Fruit fly (Drosophila melanogaster) whole organism, embryonic: ENCODE measurements around the gene fzy.

ENCODE experiments used
- CG10979 ChIP-seq: fragments of 200-800 bp; sonication (Bioruptor generic); optimal IDR thresholded peaks from 2 replicates; lab custom pipeline; 2018; ENCODE audit warnings: missing biosample characterization, mild to moderate bottlenecking, missing genetic modification characterization, moderate library complexity
- CG11247 ChIP-seq: fragments of 200-800 bp; sonication (Bioruptor generic); IDR thresholded peaks from 2 replicates; pipeline ENCODE4 v1.3.6; 2022; ENCODE audit warnings: missing biosample characterization, missing genetic modification characterization
- CG11504 ChIP-seq: fragments of 200-800 bp; sonication (Bioruptor generic); optimal IDR thresholded peaks from 3 replicates; lab custom pipeline; 2019; ENCODE audit warnings: missing biosample characterization, mild to moderate bottlenecking, missing genetic modification characterization, moderate library complexity
- CG13424 ChIP-seq: fragments of 200-800 bp; sonication (Bioruptor generic); optimal IDR thresholded peaks from 2 replicates; lab custom pipeline; 2019; ENCODE audit warnings: missing biosample characterization, mild to moderate bottlenecking, missing genetic modification characterization, moderate library complexity
- CG14860 ChIP-seq: fragments of 200-800 bp; sonication (Bioruptor generic); IDR thresholded peaks from 3 replicates; pipeline ENCODE4 v1.3.6; 2022; ENCODE audit warnings: missing biosample characterization, missing genetic modification characterization; ENCODE audit not compliant: partially characterized antibody
- CG15696 ChIP-seq: fragments of 200-800 bp; sonication (Bioruptor generic); optimal IDR thresholded peaks from 2 replicates; lab custom pipeline; 2019; ENCODE audit warnings: missing biosample characterization, mild to moderate bottlenecking, missing genetic modification characterization, moderate library complexity
- CG17361 ChIP-seq: fragments of 200-800 bp; sonication (Bioruptor generic); IDR thresholded peaks from 3 replicates; pipeline ENCODE4 v1.3.6; 2022; ENCODE audit warnings: missing biosample characterization, missing genetic modification characterization
- CG2678 ChIP-seq: fragments of 200-800 bp; sonication (Bioruptor generic); optimal IDR thresholded peaks from 3 replicates; lab custom pipeline; 2019; ENCODE audit warnings: missing biosample characterization, mild to moderate bottlenecking, missing genetic modification characterization, moderate library complexity
- CG2712 ChIP-seq: fragments of 200-800 bp; optimal IDR thresholded peaks from 3 replicates; lab custom pipeline; 2019; ENCODE audit warnings: missing biosample characterization, mild to moderate bottlenecking, missing genetic modification characterization, moderate library complexity
- CG5180 ChIP-seq: fragments of 200-800 bp; sonication (Bioruptor generic); optimal IDR thresholded peaks from 3 replicates; lab custom pipeline; 2017; ENCODE audit warnings: missing biosample characterization, missing genetic modification characterization, mild to moderate bottlenecking, moderate library complexity, missing genetic modification reagents
- CG6272 ChIP-seq: fragments of 200-800 bp; sonication (Bioruptor generic); IDR thresholded peaks from 2 replicates; pipeline ENCODE4 v1.3.6; 2022; ENCODE audit warnings: missing biosample characterization, missing genetic modification characterization
- CG8281 ChIP-seq: fragments of 200-800 bp; sonication (Bioruptor generic); optimal IDR thresholded peaks from 2 replicates; lab custom pipeline; 2018; ENCODE audit warnings: missing biosample characterization, mild to moderate bottlenecking, missing genetic modification characterization, moderate library complexity
- CG8765 ChIP-seq: fragments of 200-800 bp; sonication (Bioruptor generic); IDR thresholded peaks from 2 replicates; pipeline ENCODE4 v1.3.6; 2022; ENCODE audit warnings: missing biosample characterization, missing genetic modification characterization
- CG8924 ChIP-seq: fragments of 200-800 bp; optimal IDR thresholded peaks from 3 replicates; lab custom pipeline; 2019; ENCODE audit warnings: missing biosample characterization, mild to moderate bottlenecking, missing genetic modification characterization, moderate library complexity
- CG9609 ChIP-seq: fragments of 200-800 bp; sonication (Bioruptor generic); optimal IDR thresholded peaks from 3 replicates; lab custom pipeline; 2016; ENCODE audit warnings: missing biosample characterization, missing genetic modification characterization
- Dek ChIP-seq: fragments of 200-800 bp; sonication (Bioruptor generic); optimal IDR thresholded peaks from 3 replicates; lab custom pipeline; 2019; ENCODE audit warnings: missing biosample characterization, mild to moderate bottlenecking, missing genetic modification characterization, moderate library complexity
- HLH54F ChIP-seq: fragments of 200-800 bp; sonication (Bioruptor generic); optimal IDR thresholded peaks from 3 replicates; lab custom pipeline; 2016; ENCODE audit warnings: missing biosample characterization, missing genetic modification characterization
- HmgD ChIP-seq: fragments of 200-800 bp; sonication (Bioruptor generic); optimal IDR thresholded peaks from 3 replicates; lab custom pipeline; 2016; ENCODE audit warnings: missing biosample characterization, missing genetic modification characterization
- Med ChIP-seq: fragments of 200-800 bp; sonication (Bioruptor generic); peaks from one replicate; lab custom pipeline; 2016; ENCODE audit warnings: missing biosample characterization, missing genetic modification characterization, mild to moderate bottlenecking, inconsistent platforms, moderate library complexity
- NFAT ChIP-seq: fragments of 200-800 bp; sonication (Bioruptor generic); IDR thresholded peaks from 2 replicates; pipeline ENCODE4 v1.3.6; 2022; ENCODE audit warnings: missing biosample characterization, missing genetic modification characterization
- Ssrp ChIP-seq: fragments of 200-800 bp; sonication (Bioruptor generic); optimal IDR thresholded peaks from 2 replicates; lab custom pipeline; 2018; ENCODE audit warnings: missing biosample characterization, mild to moderate bottlenecking, missing genetic modification characterization, moderate library complexity
- Trl ChIP-seq, 3 experiments: fragments of >200 bp in 2 of 3; fragments of 200-800 bp in 1 of 3; sonication (Bioruptor generic) in 1 of 3; optimal IDR thresholded peaks; 2 replicates in 1 of 3; 3 replicates in 2 of 3; lab custom pipeline; 2016 to 2017; ENCODE audit warnings: missing biosample characterization in 1 of 3, missing genetic modification characterization in 1 of 3
- abd-A ChIP-seq: fragments of 200-800 bp; sonication (Bioruptor generic); optimal IDR thresholded peaks from 3 replicates; lab custom pipeline; 2019; ENCODE audit warnings: missing biosample characterization, mild to moderate bottlenecking, missing genetic modification characterization, moderate library complexity
- btn ChIP-seq: fragments of 200-800 bp; sonication (Bioruptor generic); optimal IDR thresholded peaks from 2 replicates; lab custom pipeline; 2016; ENCODE audit warnings: missing biosample characterization, missing genetic modification characterization
- ci ChIP-seq: fragments of 200-800 bp; sonication (Bioruptor generic); IDR thresholded peaks from 3 replicates; pipeline ENCODE4 v1.3.6; 2022; ENCODE audit warnings: missing biosample characterization, missing genetic modification characterization
- dm ChIP-seq: fragments of 200-800 bp; sonication (Bioruptor generic); optimal IDR thresholded peaks from 3 replicates; lab custom pipeline; 2016; ENCODE audit warnings: missing biosample characterization, missing genetic modification characterization
- dmrt11E ChIP-seq: fragments of 200-800 bp; sonication (Bioruptor generic); optimal IDR thresholded peaks from 3 replicates; lab custom pipeline; 2018; ENCODE audit warnings: missing biosample characterization, mild to moderate bottlenecking, missing genetic modification characterization, moderate library complexity
- en ChIP-seq: fragments of 200-800 bp; sonication (Bioruptor generic); optimal IDR thresholded peaks from 2 replicates; lab custom pipeline; 2016; ENCODE audit warnings: missing biosample characterization, missing genetic modification characterization
- eve ChIP-seq, 2 experiments: fragments of >200 bp; optimal IDR thresholded peaks; 2 replicates each; lab custom pipeline; 2017; ENCODE audit warnings: missing biosample characterization in 2 of 2, missing genetic modification characterization in 2 of 2
- gro ChIP-seq: fragments of 200-800 bp; sonication (Bioruptor generic); optimal IDR thresholded peaks from 2 replicates; lab custom pipeline; 2016; ENCODE audit warnings: missing biosample characterization, missing genetic modification characterization
- ham ChIP-seq: fragments of 200-800 bp; sonication (Bioruptor generic); IDR thresholded peaks from 2 replicates; pipeline ENCODE4 v1.3.6; 2022; ENCODE audit warnings: missing biosample characterization, missing genetic modification characterization
- inv ChIP-seq: fragments of 200-800 bp; sonication (Bioruptor generic); IDR thresholded peaks from 2 replicates; pipeline ENCODE4 v1.3.6; 2022; ENCODE audit warnings: missing biosample characterization, missing genetic modification characterization; ENCODE audit not compliant: partially characterized antibody
- kni ChIP-seq: fragments of 200-800 bp; sonication (Bioruptor generic); optimal IDR thresholded peaks from 3 replicates; lab custom pipeline; 2017; ENCODE audit warnings: mild to moderate bottlenecking, missing biosample characterization, missing genetic modification reagents, missing genetic modification characterization
- knrl ChIP-seq: fragments of 200-800 bp; sonication (Bioruptor generic); IDR thresholded peaks from 3 replicates; pipeline ENCODE4 v1.3.6; 2022; ENCODE audit warnings: missing biosample characterization, missing genetic modification characterization; ENCODE audit not compliant: partially characterized antibody
- nmo ChIP-seq: fragments of 200-800 bp; sonication (Bioruptor generic); optimal IDR thresholded peaks from 2 replicates; lab custom pipeline; 2018; ENCODE audit warnings: missing biosample characterization, mild to moderate bottlenecking, missing genetic modification characterization, moderate library complexity
- odd ChIP-seq: fragments of 200-800 bp; sonication (Bioruptor generic); optimal IDR thresholded peaks from 2 replicates; lab custom pipeline; 2017; ENCODE audit warnings: missing biosample characterization, mild to moderate bottlenecking, missing genetic modification characterization
- pan ChIP-seq, 4 experiments: fragments of >200 bp in 3 of 4; fragments of 200-800 bp in 1 of 4; sonication (Bioruptor generic) in 1 of 4; optimal IDR thresholded peaks in 3 of 4; IDR thresholded peaks in 1 of 4; 2 replicates each; pipeline versions ENCODE4 v1.3.6 to Lab custom; 2017 to 2022; ENCODE audit warnings: missing biosample characterization in 2 of 4, missing genetic modification characterization in 2 of 4, mixed read lengths in 1 of 4
- peb ChIP-seq: fragments of 200-800 bp; sonication (Bioruptor generic); IDR thresholded peaks from 2 replicates; pipeline ENCODE4 v1.3.6; 2022; ENCODE audit warnings: missing biosample characterization, missing genetic modification characterization
- phol ChIP-seq: fragments of 200-800 bp; sonication (Bioruptor generic); optimal IDR thresholded peaks from 3 replicates; lab custom pipeline; 2018; ENCODE audit warnings: missing biosample characterization, mild to moderate bottlenecking, missing genetic modification characterization, moderate library complexity
- row ChIP-seq: fragments of 200-800 bp; sonication (Bioruptor generic); IDR thresholded peaks from 3 replicates; pipeline ENCODE4 v1.3.6; 2022; ENCODE audit warnings: missing biosample characterization, missing genetic modification characterization
- sc ChIP-seq, 3 experiments: fragments of >200 bp in 2 of 3; fragments of 200-800 bp in 1 of 3; sonication (Bioruptor generic) in 1 of 3; optimal IDR thresholded peaks; 2 replicates in 2 of 3; 3 replicates in 1 of 3; lab custom pipeline; 2017; ENCODE audit warnings: mild to moderate bottlenecking in 1 of 3, missing biosample characterization in 1 of 3, missing genetic modification characterization in 1 of 3, missing genetic modification reagents in 1 of 3
- sim ChIP-seq: fragments of 200-800 bp; sonication (Bioruptor generic); IDR thresholded peaks from 2 replicates; pipeline ENCODE4 v1.3.6; 2022; ENCODE audit warnings: missing biosample characterization, missing genetic modification characterization
- so ChIP-seq: fragments of 200-800 bp; sonication (Bioruptor generic); IDR thresholded peaks from 3 replicates; pipeline ENCODE4 v1.3.6; 2022; ENCODE audit warnings: missing biosample characterization, missing genetic modification characterization
- tio ChIP-seq: fragments of 200-800 bp; sonication (Bioruptor generic); optimal IDR thresholded peaks from 2 replicates; lab custom pipeline; 2017; ENCODE audit warnings: missing biosample characterization, missing genetic modification characterization, inconsistent platforms
- vvl ChIP-seq: fragments of 200-800 bp; sonication (Bioruptor generic); IDR thresholded peaks from 2 replicates; pipeline ENCODE4 v1.3.6; 2022; ENCODE audit warnings: missing biosample characterization, missing genetic modification characterization
- yki ChIP-seq: fragments of >200 bp; optimal IDR thresholded peaks from 3 replicates; lab custom pipeline; 2018
- z ChIP-seq: fragments of 200-800 bp; sonication (Bioruptor generic); IDR thresholded peaks from 3 replicates; pipeline ENCODE4 v1.3.6; 2022; ENCODE audit warnings: missing biosample characterization, missing genetic modification characterization
- zfh2 ChIP-seq: fragments of 200-800 bp; sonication (Bioruptor generic); optimal IDR thresholded peaks from 2 replicates; lab custom pipeline; 2016; ENCODE audit warnings: missing biosample characterization, missing genetic modification characterization

Gene fzy

DNA sequence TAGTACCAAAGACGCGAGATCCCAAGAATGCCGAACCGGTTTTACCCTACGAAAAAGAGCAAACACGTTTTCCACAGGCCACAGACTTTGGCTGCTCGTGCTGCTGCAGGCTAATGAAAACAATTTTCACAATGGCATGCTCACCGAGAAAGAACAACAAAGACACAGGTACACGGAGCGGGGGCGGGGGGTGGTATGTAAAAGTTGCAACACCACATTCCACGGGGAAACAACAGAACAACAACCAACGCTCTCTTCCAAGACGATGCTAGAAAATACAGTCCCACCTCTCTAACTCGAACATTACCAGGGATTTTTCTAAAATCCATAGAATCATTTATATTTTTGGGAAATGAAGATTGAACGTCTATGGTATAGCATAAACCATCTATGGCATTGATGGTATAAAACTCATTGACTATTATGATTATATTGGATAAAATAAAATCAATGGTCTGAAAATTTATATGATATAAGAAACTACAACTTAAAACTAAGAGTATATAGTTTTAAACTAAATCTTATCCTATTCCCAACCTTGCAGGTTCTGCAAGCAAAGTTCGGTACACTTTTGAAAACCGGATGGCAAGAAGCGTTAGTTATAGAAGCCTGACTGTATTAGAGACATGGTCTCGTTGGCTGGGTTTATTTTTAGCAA, 29.2 kb upstream of the fzy start (continued):
- no peak for TF ChIP-seq CG11247
- no peak for TF ChIP-seq CG8765 (GFP tag; lab: Robert Waterston, UW)
- peak; percentile 28 to 30 for TF ChIP-seq Trl (optimal IDR thresholded peaks at IDR 0.05; lab: Kevin White, UChicago)
- TF ChIP-seq Trl (GFP tag; optimal IDR thresholded peaks at IDR 0.05; lab: Kevin White, UChicago): no peak
- TF ChIP-seq CG8281: no peak
- TF ChIP-seq CG13424 (tag; lab: Kevin White, UChicago): peak; percentile 35
- no peak for TF ChIP-seq so (GFP tag; lab: Robert Waterston, UW)
- peak; percentile 21 for TF ChIP-seq nmo (GFP tag; lab: Kevin White, UChicago)
- no peak for TF ChIP-seq Dek (tag; lab: Kevin White, UChicago)
- TF ChIP-seq inv (GFP tag; lab: Robert Waterston, UW): no peak
- no peak for TF ChIP-seq HmgD (GFP tag; lab: Kevin White, UChicago)
- TF ChIP-seq dm (GFP tag; lab: Kevin White, UChicago): no peak
- TF ChIP-seq pan (optimal IDR thresholded peaks at IDR 0.05; lab: Kevin White, UChicago): no peak
- no peak for TF ChIP-seq pan (GFP tag; optimal IDR thresholded peaks at IDR 0.05 in 1 of 2, IDR thresholded peaks at IDR 0.05 in 1 of 2)
- TF ChIP-seq eve (GFP tag; optimal IDR thresholded peaks at IDR 0.05; lab: Kevin White, UChicago): peak in 1 of 2 experiments; percentile 49
- TF ChIP-seq CG5180 (GFP tag; lab: Kevin White, UChicago): no peak
- TF ChIP-seq CG2712 (tag; lab: Kevin White, UChicago): peak; percentile 29
- peak; percentile 6 for TF ChIP-seq phol
- no peak for TF ChIP-seq CG6272 (GFP tag; lab: Robert Waterston, UW)
- TF ChIP-seq gro (GFP tag; lab: Kevin White, UChicago): no peak
- TF ChIP-seq odd: no peak
- TF ChIP-seq CG14860 (GFP tag; lab: Robert Waterston, UW): no peak
- no peak for TF ChIP-seq NFAT (GFP tag; lab: Robert Waterston, UW)
- peak; percentile 26 for TF ChIP-seq Ssrp
- no peak for TF ChIP-seq HLH54F (GFP tag; lab: Kevin White, UChicago)
- TF ChIP-seq en: no peak
- no peak for TF ChIP-seq sc (optimal IDR thresholded peaks at IDR 0.05; lab: Kevin White, UChicago)
- no peak for TF ChIP-seq sc (GFP tag; optimal IDR thresholded peaks at IDR 0.05; lab: Kevin White, UChicago)
- TF ChIP-seq kni (GFP tag; lab: Kevin White, UChicago): peak; percentile 19
- no peak for TF ChIP-seq peb (GFP tag; lab: Robert Waterston, UW)
- TF ChIP-seq CG8924 (tag; lab: Kevin White, UChicago): peak; percentile 15
- no peak for TF ChIP-seq CG9609 (GFP tag; lab: Kevin White, UChicago)
- peak; percentile 52 for TF ChIP-seq dmrt11E
- TF ChIP-seq CG15696: peak; percentile 8
- TF ChIP-seq sim: no peak
- no peak for TF ChIP-seq zfh2 (GFP tag; lab: Kevin White, UChicago)
- TF ChIP-seq tio (GFP tag; lab: Kevin White, UChicago): peak; percentile 4
- 0 out of 3 replicates have a peak, but pooled peaks have one; percentile 26 for TF ChIP-seq CG17361 (GFP tag; lab: Robert Waterston, UW)
- TF ChIP-seq CG11504 (tag; lab: Kevin White, UChicago): peak; percentile 16
- peak; percentile 11 for TF ChIP-seq CG10979 (tag; lab: Kevin White, UChicago)
- no peak for TF ChIP-seq abd-A
- TF ChIP-seq btn: no peak
- no peak for TF ChIP-seq knrl (GFP tag; lab: Robert Waterston, UW)
- 0 out of 3 replicates have a peak, but pooled peaks have one; percentile 20 for TF ChIP-seq row
- peak; percentile 14; the same call in 1 of the 3 replicates for TF ChIP-seq z
- TF ChIP-seq ci (GFP tag; lab: Robert Waterston, UW): peak; percentile 31; the same call in 1 of the 3 replicates
- peak; percentile 20 for TF ChIP-seq CG2678 (tag; lab: Kevin White, UChicago)
- peak; percentile 46 for TF ChIP-seq Med (GFP tag; lab: Kevin White, UChicago)
- no peak for TF ChIP-seq ham (GFP tag; lab: Robert Waterston, UW)
- no peak for TF ChIP-seq yki (lab: Kevin White, UChicago)
- TF ChIP-seq vvl (GFP tag; lab: Robert Waterston, UW): peak; percentile 22; the same call in 1 of the 2 replicates
